Fruit fly (Drosophila melanogaster) whole organism, embryonic: Measurements from ENCODE around the gene Agxt.

Experiments used
- Abd-B ChIP-seq: fragments of 200-800 bp; sonication (Bioruptor generic); optimal IDR thresholded peaks from 2 replicates; lab custom pipeline; 2018; ENCODE audit warnings: missing biosample characterization, mild to moderate bottlenecking, missing genetic modification characterization, moderate library complexity
- Atf-2 ChIP-seq: fragments of 200-800 bp; sonication (Bioruptor generic); optimal IDR thresholded peaks from 2 replicates; lab custom pipeline; 2016; ENCODE audit warnings: missing biosample characterization, missing genetic modification characterization
- Atf3 ChIP-seq: fragments of 200-800 bp; sonication (Bioruptor generic); optimal IDR thresholded peaks from 3 replicates; lab custom pipeline; 2016; ENCODE audit warnings: missing biosample characterization, missing genetic modification characterization
- Bdp1 ChIP-seq: fragments of 200-800 bp; sonication (Bioruptor generic); optimal IDR thresholded peaks from 3 replicates; lab custom pipeline; 2016; ENCODE audit warnings: missing biosample characterization, missing genetic modification characterization
- CG11247 ChIP-seq: fragments of 200-800 bp; sonication (Bioruptor generic); IDR thresholded peaks from 2 replicates; pipeline ENCODE4 v1.3.6; 2022; ENCODE audit warnings: missing biosample characterization, missing genetic modification characterization
- CG11695 ChIP-seq: fragments of 200-800 bp; sonication (Bioruptor generic); IDR thresholded peaks from 3 replicates; pipeline ENCODE4 v1.3.6; 2022; ENCODE audit warnings: missing biosample characterization, missing genetic modification characterization
- CG12299 ChIP-seq: fragments of 200-800 bp; sonication (Bioruptor generic); optimal IDR thresholded peaks from 2 replicates; lab custom pipeline; 2018; ENCODE audit warnings: missing biosample characterization, mild to moderate bottlenecking, missing genetic modification characterization
- CG13296 ChIP-seq: fragments of 200-800 bp; sonication (Bioruptor generic); optimal IDR thresholded peaks from 3 replicates; lab custom pipeline; 2018; ENCODE audit warnings: missing biosample characterization, mild to moderate bottlenecking, missing genetic modification characterization
- CG14050 ChIP-seq: fragments of 200-800 bp; sonication (Bioruptor generic); IDR thresholded peaks from 3 replicates; pipeline ENCODE4 v1.3.6; 2022; ENCODE audit warnings: missing biosample characterization, missing genetic modification characterization
- CG1529 ChIP-seq: fragments of 200-800 bp; sonication (Bioruptor generic); optimal IDR thresholded peaks from 3 replicates; lab custom pipeline; 2018; ENCODE audit warnings: missing biosample characterization, missing genetic modification characterization
- CG17186 ChIP-seq: fragments of 200-800 bp; sonication (Bioruptor generic); optimal IDR thresholded peaks from 3 replicates; lab custom pipeline; 2017; ENCODE audit warnings: missing biosample characterization, missing genetic modification reagents, missing genetic modification characterization
- CG2712 ChIP-seq: fragments of 200-800 bp; optimal IDR thresholded peaks from 3 replicates; lab custom pipeline; 2019; ENCODE audit warnings: missing biosample characterization, mild to moderate bottlenecking, missing genetic modification characterization, moderate library complexity
- CG31224 ChIP-seq: fragments of 200-800 bp; sonication (Bioruptor generic); IDR thresholded peaks from 2 replicates; pipeline ENCODE4 v1.3.6; 2022; ENCODE audit warnings: missing biosample characterization, missing genetic modification characterization
- CG3281 ChIP-seq: fragments of 200-800 bp; sonication (Bioruptor generic); optimal IDR thresholded peaks from 3 replicates; lab custom pipeline; 2017; ENCODE audit warnings: missing biosample characterization, mild to moderate bottlenecking, missing genetic modification characterization
- CG3838 ChIP-seq: fragments of 200-800 bp; sonication (Bioruptor generic); optimal IDR thresholded peaks from 3 replicates; lab custom pipeline; 2016; ENCODE audit warnings: missing biosample characterization, missing genetic modification characterization
- CG4617 ChIP-seq: fragments of 200-800 bp; sonication (Bioruptor generic); optimal IDR thresholded peaks from 3 replicates; lab custom pipeline; 2016; ENCODE audit warnings: missing biosample characterization, missing genetic modification characterization, borderline replicate concordance
- CG5953 ChIP-seq: fragments of 200-800 bp; sonication (Bioruptor generic); IDR thresholded peaks from 2 replicates; pipeline ENCODE4 v1.3.6; 2022; ENCODE audit warnings: missing biosample characterization, missing genetic modification characterization
- CG8290 ChIP-seq, 3 experiments: fragments of 200-800 bp; sonication (Bioruptor generic); optimal IDR thresholded peaks; 2 replicates each; lab custom pipeline; 2016 to 2019; ENCODE audit warnings: missing biosample characterization in 3 of 3, missing genetic modification characterization in 3 of 3, mild to moderate bottlenecking in 2 of 3, moderate library complexity in 1 of 3
- CG9215 ChIP-seq: fragments of 200-800 bp; sonication (Bioruptor generic); IDR thresholded peaks from 2 replicates; pipeline ENCODE4 v1.3.6; 2022; ENCODE audit warnings: missing biosample characterization, missing genetic modification characterization
- Chrac-16 ChIP-seq: fragments of 200-800 bp; sonication (Bioruptor generic); optimal IDR thresholded peaks from 3 replicates; lab custom pipeline; 2016; ENCODE audit warnings: missing biosample characterization, missing genetic modification characterization
- Dip2 ChIP-seq: fragments of 200-800 bp; sonication (Bioruptor generic); IDR thresholded peaks from 2 replicates; pipeline ENCODE4 v1.3.6; 2022; ENCODE audit warnings: missing biosample characterization, missing genetic modification characterization
- Doc2 ChIP-seq: fragments of 200-800 bp; sonication (Bioruptor generic); IDR thresholded peaks from 2 replicates; pipeline ENCODE4 v1.3.6; 2022; ENCODE audit warnings: missing biosample characterization, missing genetic modification characterization
- Gsc ChIP-seq: fragments of 200-800 bp; sonication (Bioruptor generic); IDR thresholded peaks from 2 replicates; pipeline ENCODE4 v1.3.6; 2022; ENCODE audit warnings: missing biosample characterization, missing genetic modification characterization
- HLH4C ChIP-seq: fragments of 200-800 bp; sonication (Bioruptor generic); IDR thresholded peaks from 3 replicates; pipeline ENCODE4 v1.3.6; 2022; ENCODE audit warnings: missing biosample characterization, missing genetic modification characterization; ENCODE audit not compliant: partially characterized antibody
- Hr51 ChIP-seq, 2 experiments: fragments of 200-800 bp; sonication (Bioruptor generic); optimal IDR thresholded peaks; 2 replicates in 1 of 2; 3 replicates in 1 of 2; lab custom pipeline; 2016 to 2018; ENCODE audit warnings: missing biosample characterization in 2 of 2, missing genetic modification characterization in 2 of 2, mild to moderate bottlenecking in 1 of 2, moderate library complexity in 1 of 2
- Optix ChIP-seq: fragments of 200-800 bp; sonication (Bioruptor generic); IDR thresholded peaks from 3 replicates; pipeline ENCODE4 v1.3.6; 2022; ENCODE audit warnings: missing biosample characterization, missing genetic modification characterization
- ara ChIP-seq: fragments of 200-800 bp; sonication (Bioruptor generic); IDR thresholded peaks from 2 replicates; pipeline ENCODE4 v1.3.6; 2022; ENCODE audit warnings: missing biosample characterization, missing genetic modification characterization
- br ChIP-seq: fragments of >200 bp; optimal IDR thresholded peaks from 2 replicates; lab custom pipeline; 2017
- bsh ChIP-seq, 2 experiments: fragments of 200-800 bp; sonication (Bioruptor generic); optimal IDR thresholded peaks; 2 replicates each; lab custom pipeline; 2017 to 2018; ENCODE audit warnings: mild to moderate bottlenecking in 2 of 2, missing biosample characterization in 2 of 2, missing genetic modification characterization in 2 of 2, moderate library complexity in 1 of 2
- cas ChIP-seq: fragments of 200-800 bp; sonication (Bioruptor generic); IDR thresholded peaks from 2 replicates; pipeline ENCODE4 v1.3.6; 2022; ENCODE audit warnings: missing biosample characterization, missing genetic modification characterization
- da ChIP-seq: fragments of 200-800 bp; sonication (Bioruptor generic); optimal IDR thresholded peaks from 2 replicates; lab custom pipeline; 2016; ENCODE audit warnings: missing biosample characterization, missing genetic modification characterization
- disco-r ChIP-seq: fragments of 200-800 bp; sonication (Bioruptor generic); optimal IDR thresholded peaks from 2 replicates; lab custom pipeline; 2016; ENCODE audit warnings: missing biosample characterization, missing genetic modification characterization
- eve ChIP-seq, 2 experiments: fragments of >200 bp; optimal IDR thresholded peaks; 2 replicates each; lab custom pipeline; 2017; ENCODE audit warnings: missing biosample characterization in 2 of 2, missing genetic modification characterization in 2 of 2
- fd96Cb ChIP-seq: fragments of 200-800 bp; sonication (Bioruptor generic); optimal IDR thresholded peaks from 2 replicates; lab custom pipeline; 2018; ENCODE audit warnings: missing biosample characterization, mild to moderate bottlenecking, missing genetic modification characterization, moderate library complexity
- gem ChIP-seq: fragments of 200-800 bp; sonication (Bioruptor generic); optimal IDR thresholded peaks from 2 replicates; lab custom pipeline; 2019; ENCODE audit warnings: missing biosample characterization, mild to moderate bottlenecking, missing genetic modification characterization, moderate library complexity
- lmd ChIP-seq: fragments of 200-800 bp; sonication (Bioruptor generic); IDR thresholded peaks from 2 replicates; pipeline ENCODE4 v1.3.6; 2022; ENCODE audit warnings: missing biosample characterization, missing genetic modification characterization
- luna ChIP-seq: fragments of 200-800 bp; sonication (Bioruptor generic); optimal IDR thresholded peaks from 2 replicates; lab custom pipeline; 2016; ENCODE audit warnings: missing biosample characterization, missing genetic modification characterization
- nerfin-1 ChIP-seq: fragments of 200-800 bp; sonication (Bioruptor generic); optimal IDR thresholded peaks from 3 replicates; lab custom pipeline; 2019; ENCODE audit warnings: missing biosample characterization, mild to moderate bottlenecking, missing genetic modification characterization, moderate library complexity
- nerfin-2 ChIP-seq: fragments of 200-800 bp; sonication (Bioruptor generic); IDR thresholded peaks from 2 replicates; pipeline ENCODE4 v1.3.6; 2022; ENCODE audit warnings: missing biosample characterization, missing genetic modification characterization; ENCODE audit not compliant: partially characterized antibody
- phol ChIP-seq: fragments of 200-800 bp; sonication (Bioruptor generic); optimal IDR thresholded peaks from 3 replicates; lab custom pipeline; 2018; ENCODE audit warnings: missing biosample characterization, mild to moderate bottlenecking, missing genetic modification characterization, moderate library complexity
- schlank ChIP-seq: fragments of 200-800 bp; sonication (Bioruptor generic); optimal IDR thresholded peaks from 2 replicates; lab custom pipeline; 2018; ENCODE audit warnings: missing biosample characterization, mild to moderate bottlenecking, missing genetic modification characterization
- sens-2 ChIP-seq: fragments of 200-800 bp; sonication (Bioruptor generic); IDR thresholded peaks from 2 replicates; pipeline ENCODE4 v1.3.6; 2022; ENCODE audit warnings: missing biosample characterization, missing genetic modification characterization
- shn ChIP-seq: fragments of 200-800 bp; sonication (Bioruptor generic); optimal IDR thresholded peaks from 3 replicates; lab custom pipeline; 2016; ENCODE audit warnings: missing biosample characterization, missing genetic modification characterization
- slp2 ChIP-seq: fragments of 200-800 bp; sonication (Bioruptor generic); optimal IDR thresholded peaks from 2 replicates; lab custom pipeline; 2016; ENCODE audit warnings: missing biosample characterization, missing genetic modification characterization
- ssp ChIP-seq: fragments of 200-800 bp; sonication (Bioruptor generic); IDR thresholded peaks from 2 replicates; pipeline ENCODE4 v1.3.6; 2022; ENCODE audit warnings: missing biosample characterization, missing genetic modification characterization
- tx ChIP-seq: fragments of 200-800 bp; sonication (Bioruptor generic); optimal IDR thresholded peaks from 2 replicates; lab custom pipeline; 2016; ENCODE audit warnings: missing biosample characterization, missing genetic modification characterization
- z ChIP-seq: fragments of 200-800 bp; sonication (Bioruptor generic); IDR thresholded peaks from 3 replicates; pipeline ENCODE4 v1.3.6; 2022; ENCODE audit warnings: missing biosample characterization, missing genetic modification characterization

Agxt gene

DNA sequence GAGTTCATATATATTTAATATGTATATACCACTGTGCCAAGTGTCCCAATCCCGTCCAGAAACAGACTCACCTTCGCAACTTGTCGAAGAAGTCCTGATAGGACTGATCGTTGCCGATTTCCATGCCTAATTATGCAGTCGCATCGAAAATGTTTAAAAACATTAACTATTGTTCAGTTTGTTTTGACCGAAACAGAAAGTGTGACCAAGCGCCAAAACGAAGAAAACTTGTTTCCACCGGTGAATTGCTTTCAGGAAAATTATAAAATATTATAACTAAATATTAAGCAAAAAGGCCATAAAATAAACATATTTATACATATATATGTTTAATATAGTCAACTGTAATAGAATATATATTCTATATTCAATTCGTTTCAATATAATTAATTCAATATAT is 1.1 kb upstream of the Agxt start, which contains the start of gene CG3342 (continued):
- no peak for TF ChIP-seq nerfin-2 (GFP tag; lab: Robert Waterston, UW)
- TF ChIP-seq Atf3 (GFP tag; lab: Kevin White, UChicago) = no peak
- peak; percentile 21 for TF ChIP-seq gem
- peak; percentile 6 for TF ChIP-seq CG4617 (GFP tag; lab: Kevin White, UChicago)

DNA sequence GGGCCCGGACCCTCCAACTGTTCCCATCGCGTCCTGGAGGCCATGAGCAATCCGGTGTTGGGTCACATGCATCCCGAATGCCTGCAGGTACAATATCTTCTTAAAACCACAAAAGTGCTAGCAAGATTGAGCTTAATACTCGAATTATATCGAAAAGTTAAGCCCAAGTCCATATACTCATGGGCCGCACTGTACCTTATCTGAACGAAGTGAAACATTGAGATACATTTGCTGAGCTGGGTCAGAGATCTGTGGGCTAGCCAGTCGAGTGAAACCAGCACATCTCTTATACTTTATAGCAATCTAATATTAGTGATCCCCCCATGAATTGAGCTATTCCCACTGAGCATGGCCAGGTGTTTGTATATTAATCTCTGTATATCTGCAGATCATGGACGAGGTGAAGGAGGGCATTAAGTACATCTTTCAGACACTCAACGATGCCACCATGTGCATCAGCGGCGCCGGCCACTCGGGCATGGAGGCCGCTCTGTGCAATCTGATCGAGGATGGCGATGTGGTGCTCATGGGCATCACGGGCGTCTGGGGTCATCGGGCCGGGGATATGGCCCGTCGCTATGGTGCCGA is 525 bp downstream of the Agxt start:
- peak; percentile 63 for TF ChIP-seq CG11695 (GFP tag; lab: Robert Waterston, UW)
- peak; percentile 51; the same call in 1 of the 3 replicates for TF ChIP-seq z (GFP tag; lab: Robert Waterston, UW)
- TF ChIP-seq CG9215 (GFP tag; lab: Robert Waterston, UW) = no peak
- TF ChIP-seq CG14050 (GFP tag; lab: Robert Waterston, UW) = no peak
- no peak for TF ChIP-seq luna (GFP tag; lab: Kevin White, UChicago)
- no peak for TF ChIP-seq Atf-2 (GFP tag; lab: Kevin White, UChicago)
- TF ChIP-seq, all 482 proteins: peak for 2

DNA sequence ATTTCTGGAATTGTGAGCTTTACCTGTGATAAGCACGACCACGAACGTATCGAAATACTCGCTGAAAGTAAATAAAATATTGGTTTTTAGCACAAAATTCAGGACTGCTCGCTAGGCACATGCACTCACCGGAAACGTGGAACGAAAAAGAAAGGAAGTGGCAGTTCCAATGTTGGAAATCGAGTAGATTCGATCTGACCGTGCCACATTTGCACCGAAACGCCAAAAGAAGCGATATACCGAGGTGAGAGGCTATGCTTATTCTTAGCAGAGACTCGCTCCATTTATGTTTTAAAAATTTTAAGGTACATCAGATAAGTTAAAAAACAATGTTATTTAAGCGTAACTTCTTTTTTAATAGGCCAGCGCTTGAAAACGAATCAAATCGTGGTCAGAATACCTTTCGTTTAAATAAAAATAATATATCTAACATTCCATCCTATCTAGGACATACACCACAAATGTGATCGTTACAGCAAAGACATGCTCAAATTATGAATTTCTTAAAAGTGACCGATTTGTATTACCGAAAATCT is 4.4 kb downstream of the Agxt start, which contains the start of gene RpL7A:
TSS of gene RpL7A (minus strand) at position 248 of the 536 bp plus-strand sequence.
- TF ChIP-seq fd96Cb (tag; lab: Kevin White, UChicago) = no peak
- no peak for TF ChIP-seq sens-2 (GFP tag; lab: Robert Waterston, UW)
- TF ChIP-seq CG8290 (GFP tag; optimal IDR thresholded peaks at IDR 0.05; lab: Kevin White, UChicago) = no peak
- TF ChIP-seq CG8290 (tag; optimal IDR thresholded peaks at IDR 0.05; lab: Kevin White, UChicago) = peak; percentile 43 to 86
- TF ChIP-seq CG2712 (tag; lab: Kevin White, UChicago) = no peak
- TF ChIP-seq Bdp1 (GFP tag; lab: Kevin White, UChicago) = no peak
- peak; percentile 31 to 38 for TF ChIP-seq Hr51 (GFP tag; optimal IDR thresholded peaks at IDR 0.05; lab: Kevin White, UChicago)
- TF ChIP-seq cas = no peak
- TF ChIP-seq CG3281 (GFP tag; lab: Kevin White, UChicago) = peak; percentile 77
- no peak for TF ChIP-seq HLH4C (GFP tag; lab: Robert Waterston, UW)
- TF ChIP-seq CG13296 (GFP tag; lab: Kevin White, UChicago) = peak; percentile 79
- TF ChIP-seq CG5953 = peak; percentile 45
- no peak for TF ChIP-seq Gsc
- no peak for TF ChIP-seq Doc2 (GFP tag; lab: Robert Waterston, UW)
- TF ChIP-seq nerfin-1 (tag; lab: Kevin White, UChicago) = peak; percentile 57
- peak; percentile 73 for TF ChIP-seq phol (tag; lab: Kevin White, UChicago)
- peak; percentile 76 for TF ChIP-seq schlank (tag; lab: Kevin White, UChicago)
- TF ChIP-seq Dip2 (GFP tag; lab: Robert Waterston, UW) = no peak
- TF ChIP-seq Optix = peak; percentile 63; the same call in 2 of the 3 replicates
- no peak for TF ChIP-seq ara
- peak; percentile 49 for TF ChIP-seq disco-r
- peak; percentile 31 to 37 for TF ChIP-seq bsh (GFP tag; optimal IDR thresholded peaks at IDR 0.05; lab: Kevin White, UChicago)
- peak; percentile 64 for TF ChIP-seq shn (GFP tag; lab: Kevin White, UChicago)
- no peak for TF ChIP-seq tx
- TF ChIP-seq CG11247 (GFP tag; lab: Robert Waterston, UW) = peak; percentile 32
- peak; percentile 48 for TF ChIP-seq CG12299
- TF ChIP-seq Abd-B (GFP tag; lab: Kevin White, UChicago) = peak; percentile 40
- no peak for TF ChIP-seq ssp
- TF ChIP-seq da = peak; percentile 26
- TF ChIP-seq br = no peak
- TF ChIP-seq CG17186 (GFP tag; lab: Kevin White, UChicago) = peak; percentile 15
- no peak for TF ChIP-seq eve (GFP tag; optimal IDR thresholded peaks at IDR 0.05; lab: Kevin White, UChicago)
- peak; percentile 45 for TF ChIP-seq CG1529 (GFP tag; lab: Kevin White, UChicago)
- no peak for TF ChIP-seq CG3838
- no peak for TF ChIP-seq Chrac-16 (GFP tag; lab: Kevin White, UChicago)
- TF ChIP-seq slp2 (GFP tag; lab: Kevin White, UChicago) = peak; percentile 16
- peak; percentile 23; the same call in 1 of the 2 replicates for TF ChIP-seq CG31224 (GFP tag; lab: Robert Waterston, UW)
- peak; percentile 61 for TF ChIP-seq lmd (GFP tag; lab: Robert Waterston, UW)
